Worm (Caenorhabditis elegans): ENCODE data around the gene K06A9.2.

The K06A9.2 gene

DNA sequence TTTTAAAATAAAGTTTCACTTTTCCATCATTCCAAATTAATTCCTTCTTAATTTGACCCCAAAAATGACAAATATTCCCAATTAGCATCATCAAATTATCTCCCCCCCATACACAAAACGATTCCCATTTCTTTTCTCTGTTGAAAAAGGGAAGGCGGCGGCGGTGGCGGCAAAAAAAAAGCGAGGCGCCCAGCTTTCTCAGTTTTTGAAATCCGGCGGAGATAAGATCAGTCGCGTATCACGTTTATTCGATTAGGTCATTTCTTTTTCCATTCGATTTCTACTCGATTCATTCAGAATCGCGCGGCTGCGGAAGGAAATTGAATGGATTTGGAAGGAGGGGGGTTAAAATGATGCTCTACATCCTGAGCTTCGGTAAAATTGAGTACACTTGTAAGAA lies 47.8 kb downstream of the K06A9.2 start:
- TF ChIP-seq ceh-83 (GFP tag; optimal IDR thresholded peaks at IDR 0.05) (no peak), nhr-237 (tag; optimal IDR thresholded peaks at IDR 0.05) (no peak), unc-62 (GFP tag; optimal IDR thresholded peaks at IDR 0.05) (no peak), drap-1 (GFP tag; optimal IDR thresholded peaks at IDR 0.05) (no peak), zip-8 (tag; optimal IDR thresholded peaks at IDR 0.05) (no peak), nhr-12 (tag; optimal IDR thresholded peaks at IDR 0.05) (no peak), sptf-1 (tag; optimal IDR thresholded peaks at IDR 0.05) (no peak), lin-13 (tag; optimal IDR thresholded peaks at IDR 0.05) (no peak), ztf-11 (tag; optimal IDR thresholded peaks at IDR 0.05) (no peak)

ce11 chrX:1587082-1587481 lies 50.9 kb downstream of the K06A9.2 start:
- TF ChIP-seq lin-32 (GFP tag; optimal IDR thresholded peaks at IDR 0.05) (no peak), cnd-1 (tag; optimal IDR thresholded peaks at IDR 0.05) (no peak), blmp-1 (tag; optimal IDR thresholded peaks at IDR 0.05) (no peak), flh-1 (GFP tag; optimal IDR thresholded peaks at IDR 0.05) (no peak), bed-3 (GFP tag; optimal IDR thresholded peaks at IDR 0.05) (no peak), ceh-39 (tag; optimal IDR thresholded peaks at IDR 0.05) (no peak), zip-8 (tag; optimal IDR thresholded peaks at IDR 0.05) (no peak), ces-1 (GFP tag; optimal IDR thresholded peaks at IDR 0.05) (no peak), nhr-12 (tag; optimal IDR thresholded peaks at IDR 0.05) (no peak), nhr-28 (tag; optimal IDR thresholded peaks at IDR 0.05) (no peak), hlh-1 (tag; optimal IDR thresholded peaks at IDR 0.05) (no peak), ceh-43 (GFP tag; optimal IDR thresholded peaks at IDR 0.05) (no peak)

DNA sequence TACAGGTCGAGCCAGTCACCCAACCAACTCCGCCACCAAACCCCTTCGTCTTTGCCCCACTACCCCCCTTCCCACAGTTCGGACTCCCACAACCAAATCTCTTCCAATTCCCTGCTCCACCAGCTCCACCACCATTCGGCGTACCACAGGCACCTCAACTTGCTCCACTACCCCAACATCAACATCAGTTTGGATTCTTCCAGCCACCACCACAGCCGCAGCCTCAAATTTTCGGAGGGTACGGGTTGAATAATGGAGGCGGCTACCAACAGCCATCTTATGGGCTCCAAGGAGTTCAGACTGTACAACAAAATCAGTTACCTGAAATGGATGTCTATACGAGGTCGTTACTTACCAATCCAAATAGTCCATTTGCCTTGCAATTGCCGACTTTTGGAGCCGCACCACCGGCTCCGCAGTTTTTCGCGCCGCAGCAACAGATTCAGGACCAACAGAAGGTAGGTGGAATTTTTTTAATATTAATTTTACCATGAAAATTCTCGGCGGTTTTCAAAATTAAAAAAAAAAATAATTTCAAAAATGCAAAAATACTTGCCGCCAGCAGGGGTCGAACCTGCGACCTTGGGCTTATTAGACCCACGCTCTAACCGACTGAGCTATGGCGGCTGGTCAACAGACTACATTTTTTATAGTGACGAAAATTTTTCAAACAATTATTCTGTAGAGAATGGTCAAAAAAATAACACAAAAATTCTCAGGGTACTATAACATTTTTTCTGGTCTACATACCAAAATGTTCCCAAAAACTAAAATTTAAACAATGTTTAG lies 53.1 kb downstream of the K06A9.2 start:
- TF ChIP-seq ceh-43 (GFP tag; optimal IDR thresholded peaks at IDR 0.05) (no peak), lin-32 (GFP tag; optimal IDR thresholded peaks at IDR 0.05) (no peak), nhr-237 (tag; optimal IDR thresholded peaks at IDR 0.05) (no peak), bed-3 (GFP tag; optimal IDR thresholded peaks at IDR 0.05) (no peak), elt-3 (tag; optimal IDR thresholded peaks at IDR 0.05) (no peak)

Measured in whole organism, mixed stage, embryonic.